Fruit fly (Drosophila melanogaster) whole organism, pupa: ENCODE results near the gene RASSF8.

Experiments used
- CG17806 ChIP-seq: fragments of 200-800 bp; sonication (Bioruptor generic); optimal IDR thresholded peaks from 2 replicates; lab custom pipeline; 2018; ENCODE audit warnings: missing biosample characterization, mild to moderate bottlenecking, missing genetic modification characterization, moderate library complexity
- CG32121 ChIP-seq: fragments of 200-800 bp; sonication (Bioruptor generic); IDR thresholded peaks from 2 replicates; pipeline ENCODE4 v1.3.6; 2022; ENCODE audit warnings: missing biosample characterization, missing genetic modification characterization
- CG34367 ChIP-seq: fragments of 200-800 bp; sonication (Bioruptor generic); optimal IDR thresholded peaks from 2 replicates; lab custom pipeline; 2018; ENCODE audit warnings: missing biosample characterization, mild to moderate bottlenecking, missing genetic modification characterization
- CG4496 ChIP-seq: fragments of 200-800 bp; sonication (Bioruptor generic); IDR thresholded peaks from 3 replicates; pipeline ENCODE4 v1.3.6; 2022; ENCODE audit warnings: missing biosample characterization, missing genetic modification characterization
- CG8159 ChIP-seq: fragments of 200-800 bp; sonication (Bioruptor generic); optimal IDR thresholded peaks from 3 replicates; lab custom pipeline; 2018; ENCODE audit warnings: missing biosample characterization, mild to moderate bottlenecking, missing genetic modification characterization, moderate library complexity
- CG8301 ChIP-seq: fragments of 200-800 bp; sonication (Bioruptor generic); optimal IDR thresholded peaks from 2 replicates; lab custom pipeline; 2018; ENCODE audit warnings: missing biosample characterization, mild to moderate bottlenecking, missing genetic modification characterization
- EcR ChIP-seq: fragments of 200-800 bp; sonication (Bioruptor generic); optimal IDR thresholded peaks from 3 replicates; lab custom pipeline; 2019; ENCODE audit warnings: missing biosample characterization, missing genetic modification characterization, mild to moderate bottlenecking, moderate library complexity, missing genetic modification reagents
- Ets98B ChIP-seq: fragments of 200-800 bp; sonication (Bioruptor generic); IDR thresholded peaks from 2 replicates; pipeline ENCODE4 v1.3.6; 2022; ENCODE audit warnings: missing biosample characterization, missing genetic modification characterization
- Snoo ChIP-seq: fragments of 200-800 bp; sonication (Bioruptor generic); optimal IDR thresholded peaks from 3 replicates; lab custom pipeline; 2017; ENCODE audit warnings: missing biosample characterization, mild to moderate bottlenecking, missing genetic modification characterization, inconsistent platforms
- fd96Ca ChIP-seq: fragments of 200-800 bp; sonication (Bioruptor generic); IDR thresholded peaks from 3 replicates; pipeline ENCODE4 v1.3.6; 2022; ENCODE audit warnings: missing biosample characterization, missing genetic modification characterization

DNA sequence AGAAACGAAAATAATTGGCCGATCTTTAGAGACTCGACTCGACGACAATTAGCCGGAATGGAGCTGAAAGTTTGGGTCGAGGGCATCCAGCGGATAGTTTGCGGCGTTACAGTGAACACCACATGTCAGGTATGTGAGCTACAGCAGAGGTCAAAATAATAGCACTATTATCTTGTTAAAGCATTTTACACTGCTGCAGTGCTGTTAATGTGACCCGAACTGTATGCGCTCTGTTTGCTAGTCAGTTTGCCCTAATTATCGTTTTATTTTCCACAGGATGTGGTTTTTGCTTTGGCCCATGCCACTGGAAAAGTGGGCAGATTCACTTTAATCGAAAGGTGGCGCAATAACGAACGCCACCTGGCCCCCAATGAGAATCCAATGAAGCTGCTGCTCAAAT, 763 bp downstream of the RASSF8 start:
- TF ChIP-seq CG34367 (no peak), Snoo (tag; lab: Kevin White, UChicago) (no peak), EcR (no peak), CG32121 (no peak), Ets98B (no peak; the same call in 1 of the 2 replicates), fd96Ca (GFP tag; lab: Robert Waterston, UW) (no peak), CG8159 (tag; lab: Kevin White, UChicago) (no peak), CG17806 (no peak), CG8301 (tag; lab: Kevin White, UChicago) (no peak), CG4496 (no peak)
